Worm (Caenorhabditis elegans) whole organism, L4 larva: ENCODE results near the gene ZK430.5.
A peak's percentile ranks its signal among the peaks of the same experiment; 100 is the strongest.

ENCODE experiments used
- D1046.2 ChIP-seq: fragments of 200-800 bp; sonication (Bioruptor generic); IDR thresholded peaks from 2 replicates; pipeline ENCODE4 v1.3.6; 2022; ENCODE audit warnings: missing genetic modification characterization, missing compliant biosample characterization
- F44E2.7 ChIP-seq: fragments of 200-800 bp; sonication (Bioruptor generic); IDR thresholded peaks from 2 replicates; pipeline ENCODE4 v2.1.2; 2022; ENCODE audit warnings: missing genetic modification characterization, missing compliant biosample characterization
- T20F7.1 ChIP-seq: fragments of 200-800 bp; sonication (Bioruptor generic); optimal IDR thresholded peaks from 2 replicates; lab custom pipeline; 2018; ENCODE audit warnings: mild to moderate bottlenecking, missing genetic modification characterization, missing compliant biosample characterization
- T26A8.4 ChIP-seq: fragments of 200-800 bp; sonication (Bioruptor generic); IDR thresholded peaks from 2 replicates; pipeline ENCODE4 v1.3.6; 2022; ENCODE audit warnings: missing genetic modification characterization, missing compliant biosample characterization
- Y105C5A.15 ChIP-seq: fragments of 200-800 bp; sonication (Bioruptor generic); IDR thresholded peaks from 2 replicates; pipeline ENCODE4 v1.3.6; 2022; ENCODE audit warnings: missing genetic modification characterization, missing compliant biosample characterization
- Y48G9A.11 ChIP-seq: fragments of 200-800 bp; sonication (Bioruptor generic); IDR thresholded peaks from 2 replicates; pipeline ENCODE4 v1.3.6; 2022; ENCODE audit warnings: missing genetic modification reagents, missing genetic modification characterization, missing compliant biosample characterization
- Y5F2A.4 ChIP-seq: fragments of 200-800 bp; sonication (Bioruptor generic); optimal IDR thresholded peaks from 2 replicates; lab custom pipeline; 2018; ENCODE audit warnings: mild to moderate bottlenecking, missing genetic modification characterization, missing compliant biosample characterization
- Y75B8A.6 ChIP-seq: fragments of 200-800 bp; sonication (Bioruptor generic); IDR thresholded peaks from 2 replicates; pipeline ENCODE4 v1.3.6; 2022; ENCODE audit warnings: missing genetic modification reagents, missing genetic modification characterization, missing compliant biosample characterization
- ZK337.2 ChIP-seq: fragments of 200-800 bp; sonication (Bioruptor generic); IDR thresholded peaks from 2 replicates; pipeline ENCODE4 v1.3.6; 2022; ENCODE audit warnings: missing genetic modification reagents, missing genetic modification characterization, missing compliant biosample characterization
- aha-1 ChIP-seq: fragments of 150-350 bp; peaks from one replicate; lab custom pipeline; 2014; ENCODE audit warnings: missing biosample characterization, missing genetic modification characterization
- aly-2 ChIP-seq: sonication (generic microtip); optimal IDR thresholded peaks from 2 replicates; lab custom pipeline; 2018; ENCODE audit warnings: missing biosample characterization, missing genetic modification characterization
- ceh-20 ChIP-seq: fragments of 200-800 bp; sonication (Bioruptor generic); IDR thresholded peaks from 2 replicates; pipeline ENCODE4 v1.3.6; 2022; ENCODE audit warnings: missing genetic modification reagents, missing genetic modification characterization, missing compliant biosample characterization
- ceh-28 ChIP-seq: fragments of 150-350 bp; optimal IDR thresholded peaks from 2 replicates; lab custom pipeline; 2014; ENCODE audit warnings: missing biosample characterization, missing genetic modification reagents, missing genetic modification characterization
- ceh-44 ChIP-seq: fragments of 200-800 bp; sonication (Bioruptor generic); IDR thresholded peaks from 2 replicates; pipeline ENCODE4 v1.3.6; 2022; ENCODE audit warnings: missing genetic modification reagents, missing genetic modification characterization, missing compliant biosample characterization
- ceh-62 ChIP-seq: sonication (generic microtip); optimal IDR thresholded peaks from 2 replicates; lab custom pipeline; 2017; ENCODE audit warnings: missing biosample characterization, missing genetic modification characterization
- ceh-82 ChIP-seq: sonication (generic microtip); optimal IDR thresholded peaks from 2 replicates; lab custom pipeline; 2017; ENCODE audit warnings: missing biosample characterization, missing genetic modification characterization
- ces-1 ChIP-seq: fragments of 150-350 bp; sonication (generic microtip); optimal IDR thresholded peaks from 4 replicates; lab custom pipeline; 2014; ENCODE audit warnings: missing biosample characterization, missing genetic modification reagents, missing genetic modification characterization
- ctbp-1 ChIP-seq: fragments of 200-800 bp; sonication (Bioruptor generic); IDR thresholded peaks from 2 replicates; pipeline ENCODE4 v1.3.6; 2022; ENCODE audit warnings: missing genetic modification reagents, missing genetic modification characterization, missing compliant biosample characterization
- daf-8 ChIP-seq: fragments of 200-800 bp; sonication (Bioruptor generic); IDR thresholded peaks from 2 replicates; pipeline ENCODE4 v1.3.6; 2022; ENCODE audit warnings: missing genetic modification characterization, missing compliant biosample characterization
- dmd-6 ChIP-seq: fragments of 200-800 bp; sonication (Bioruptor generic); IDR thresholded peaks from 2 replicates; pipeline ENCODE4 v1.3.6; 2022; ENCODE audit warnings: missing genetic modification reagents, missing genetic modification characterization, missing compliant biosample characterization
- dmd-8 ChIP-seq: fragments of 200-800 bp; sonication (Bioruptor generic); IDR thresholded peaks from 2 replicates; pipeline ENCODE4 v1.3.6; 2022; ENCODE audit warnings: missing genetic modification characterization, missing compliant biosample characterization
- dmd-9 ChIP-seq: fragments of 200-800 bp; sonication (Bioruptor generic); IDR thresholded peaks from 2 replicates; pipeline ENCODE4 v1.3.6; 2022; ENCODE audit warnings: missing genetic modification reagents, missing genetic modification characterization, missing compliant biosample characterization
- dve-1 ChIP-seq: sonication (generic microtip); optimal IDR thresholded peaks from 2 replicates; lab custom pipeline; 2017; ENCODE audit warnings: antibody characterized with exemption, mild to moderate bottlenecking, missing genetic modification characterization, missing compliant biosample characterization; ENCODE audit not compliant: insufficient read depth
- egl-27 ChIP-seq: sonication (generic microtip); optimal IDR thresholded peaks from 3 replicates; lab custom pipeline; 2017; ENCODE audit warnings: missing biosample characterization, missing genetic modification reagents, missing genetic modification characterization
- fos-1 ChIP-seq: fragments of 150-350 bp; optimal IDR thresholded peaks from 2 replicates; lab custom pipeline; 2014; ENCODE audit warnings: missing biosample characterization, missing genetic modification characterization
- hlh-11 ChIP-seq: fragments of 200-800 bp; sonication (Bioruptor generic); optimal IDR thresholded peaks from 2 replicates; lab custom pipeline; 2018; ENCODE audit warnings: mild to moderate bottlenecking, missing genetic modification characterization, missing compliant biosample characterization
- hmg-1.1 ChIP-seq: fragments of 200-800 bp; sonication (Bioruptor generic); IDR thresholded peaks from 2 replicates; pipeline ENCODE4 v1.3.6; 2022; ENCODE audit warnings: missing genetic modification reagents, missing genetic modification characterization, missing compliant biosample characterization
- lin-1 ChIP-seq: fragments of 200-800 bp; sonication (Bioruptor generic); IDR thresholded peaks from 2 replicates; pipeline ENCODE4 v1.3.6; 2022; ENCODE audit warnings: missing genetic modification reagents, missing genetic modification characterization, missing compliant biosample characterization
- lin-15B ChIP-seq: fragments of 150-350 bp; sonication (generic microtip); optimal IDR thresholded peaks from 3 replicates; lab custom pipeline; 2014; ENCODE audit warnings: missing biosample characterization, missing genetic modification characterization
- lir-3 ChIP-seq: sonication (generic microtip); optimal IDR thresholded peaks from 2 replicates; lab custom pipeline; 2016; ENCODE audit warnings: mild to moderate bottlenecking, missing genetic modification characterization, missing compliant biosample characterization
- madf-9 ChIP-seq: fragments of 200-800 bp; sonication (Bioruptor generic); conservative IDR thresholded peaks from 2 replicates; pipeline ENCODE4 v1.3.6; 2022; ENCODE audit warnings: missing genetic modification reagents, missing genetic modification characterization, missing compliant biosample characterization
- mdl-1 ChIP-seq, 2 experiments: fragments of 150-350 bp in 1 of 2; sonication (generic microtip) in 1 of 2; optimal IDR thresholded peaks; 2 replicates each; lab custom pipeline; 2014 to 2017; ENCODE audit warnings: missing biosample characterization in 2 of 2, missing genetic modification characterization in 2 of 2
- nhr-111 ChIP-seq: fragments of 200-800 bp; sonication (Bioruptor generic); optimal IDR thresholded peaks from 2 replicates; lab custom pipeline; 2018; ENCODE audit warnings: mild to moderate bottlenecking, missing genetic modification characterization, missing compliant biosample characterization
- nhr-237 ChIP-seq: sonication (generic microtip); optimal IDR thresholded peaks from 2 replicates; lab custom pipeline; 2017; ENCODE audit warnings: missing biosample characterization, missing genetic modification characterization
- nhr-25 ChIP-seq: sonication (generic microtip); optimal IDR thresholded peaks from 2 replicates; lab custom pipeline; 2017; ENCODE audit warnings: missing genetic modification characterization, mild to moderate bottlenecking, missing compliant biosample characterization, antibody characterized with exemption, moderate library complexity, borderline replicate concordance; ENCODE audit not compliant: insufficient read depth
- nhr-41 ChIP-seq: fragments of 200-800 bp; sonication (Bioruptor generic); IDR thresholded peaks from 2 replicates; pipeline ENCODE4 v1.3.6; 2022; ENCODE audit warnings: missing genetic modification reagents, missing genetic modification characterization, missing compliant biosample characterization
- nhr-77 ChIP-seq: fragments of 150-350 bp; optimal IDR thresholded peaks from 2 replicates; lab custom pipeline; 2014; ENCODE audit warnings: missing biosample characterization, missing genetic modification characterization
- pha-4 ChIP-seq, 2 experiments: fragments of 150-350 bp in 1 of 2; fragments of 200-800 bp in 1 of 2; sonication (Bioruptor generic) in 1 of 2; IDR thresholded peaks in 1 of 2; optimal IDR thresholded peaks in 1 of 2; 2 replicates each; pipeline versions ENCODE4 v1.3.6 to Lab custom; 2014 to 2022; ENCODE audit warnings: missing genetic modification characterization in 2 of 2, missing genetic modification reagents in 2 of 2, missing biosample characterization in 1 of 2, missing compliant biosample characterization in 1 of 2
- rbr-2 ChIP-seq: sonication (generic microtip); optimal IDR thresholded peaks from 2 replicates; lab custom pipeline; 2016; ENCODE audit warnings: missing genotype, missing genetic modification characterization, missing compliant biosample characterization
- saeg-2 ChIP-seq: fragments of 200-800 bp; sonication (Bioruptor generic); IDR thresholded peaks from 2 replicates; pipeline ENCODE4 v1.3.6; 2022; ENCODE audit warnings: missing genetic modification reagents, missing genetic modification characterization, missing compliant biosample characterization
- sdz-12 ChIP-seq: fragments of 200-800 bp; sonication (Bioruptor generic); optimal IDR thresholded peaks from 2 replicates; lab custom pipeline; 2018; ENCODE audit warnings: mild to moderate bottlenecking, missing genetic modification characterization, missing compliant biosample characterization
- spr-3 ChIP-seq: fragments of 200-800 bp; sonication (Bioruptor generic); optimal IDR thresholded peaks from 2 replicates; lab custom pipeline; 2018; ENCODE audit warnings: mild to moderate bottlenecking, missing genetic modification characterization, missing compliant biosample characterization
- tra-1 ChIP-seq: fragments of 200-800 bp; sonication (Bioruptor generic); IDR thresholded peaks from 2 replicates; pipeline ENCODE4 v1.3.6; 2022; ENCODE audit warnings: missing genetic modification reagents, missing genetic modification characterization, missing compliant biosample characterization
- zag-1 ChIP-seq: fragments of 150-350 bp; optimal IDR thresholded peaks from 2 replicates; lab custom pipeline; 2014; ENCODE audit warnings: missing biosample characterization, missing genetic modification characterization
- zfp-3 ChIP-seq: fragments of 200-800 bp; sonication (Bioruptor generic); conservative IDR thresholded peaks from 2 replicates; pipeline ENCODE4 v1.3.6; 2022; ENCODE audit warnings: missing genetic modification reagents, missing genetic modification characterization, missing compliant biosample characterization
- zip-11 ChIP-seq: fragments of 200-800 bp; sonication (Bioruptor generic); IDR thresholded peaks from 2 replicates; pipeline ENCODE4 v1.3.6; 2022; ENCODE audit warnings: missing genetic modification characterization, missing compliant biosample characterization
- ztf-11 ChIP-seq: fragments of 150-350 bp; optimal IDR thresholded peaks from 2 replicates; lab custom pipeline; 2014; ENCODE audit warnings: missing biosample characterization, missing genetic modification characterization
- ztf-7 ChIP-seq: fragments of 150-350 bp; optimal IDR thresholded peaks from 2 replicates; lab custom pipeline; 2014; ENCODE audit warnings: missing biosample characterization, missing genetic modification characterization

ZK430.5 gene

DNA sequence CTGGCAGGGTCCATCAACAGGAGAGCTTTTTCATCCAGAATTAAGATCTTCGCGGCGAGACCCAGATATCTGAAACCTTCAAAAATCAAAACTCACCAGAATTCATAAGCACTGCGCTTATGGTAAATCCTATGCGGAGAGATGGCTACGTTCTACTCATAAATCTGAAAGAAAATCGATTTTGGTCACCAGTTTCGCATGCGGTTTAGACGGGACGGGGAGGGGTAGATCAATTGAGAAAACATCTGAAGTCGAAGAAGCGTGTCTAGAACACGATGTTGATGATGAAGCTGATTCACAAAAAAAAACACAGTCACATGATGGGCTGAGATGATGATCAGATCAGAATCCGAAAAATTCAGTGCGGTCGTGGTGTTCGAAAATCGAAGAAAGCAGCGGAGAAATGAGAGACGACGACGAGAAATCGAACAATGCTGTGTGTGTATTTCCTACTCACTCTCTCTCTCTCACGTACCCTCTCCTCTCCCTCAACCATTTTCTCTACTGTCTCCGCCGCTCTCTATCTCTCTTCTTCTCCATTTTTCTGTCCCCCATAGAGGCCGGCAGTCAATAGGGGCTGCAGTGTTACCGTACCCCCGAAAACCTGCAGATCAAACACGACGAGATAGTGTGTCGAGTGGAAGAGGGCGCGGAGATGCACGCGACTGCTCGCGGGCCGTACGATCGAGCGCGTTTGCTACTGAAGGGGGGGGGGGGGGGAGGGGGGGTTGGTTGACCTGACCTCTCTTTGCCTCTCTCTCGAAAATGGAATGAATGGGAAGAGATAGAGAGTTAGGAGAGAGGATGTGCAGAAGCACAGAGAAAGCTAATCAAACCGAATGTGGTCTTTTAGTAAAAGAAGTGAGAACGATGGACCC is 28.9 kb upstream of the ZK430.5 start, which contains the start of gene ntl-2 (continued):
- no peak for TF ChIP-seq dmd-8 (GFP tag; lab: Robert Waterston, UW)
- no peak for TF ChIP-seq Y105C5A.15 (GFP tag; lab: Robert Waterston, UW)
- TF ChIP-seq ceh-20 (GFP tag; lab: Robert Waterston, UW) = peak; percentile 89
- TF ChIP-seq saeg-2 = peak; percentile 86
- peak; percentile 93 for TF ChIP-seq nhr-77
- TF ChIP-seq mdl-1 (tag; optimal IDR thresholded peaks at IDR 0.05; lab: Kevin White, UChicago) = peak; percentile 69 to 97
- no peak for TF ChIP-seq ztf-11
- no peak for TF ChIP-seq zip-11 (GFP tag; lab: Robert Waterston, UW)
- no peak for TF ChIP-seq Y75B8A.6 (GFP tag; lab: Robert Waterston, UW)
- TF ChIP-seq madf-9 (GFP tag; lab: Robert Waterston, UW) = peak; percentile 84
- no peak for TF ChIP-seq ceh-62 (tag; lab: Kevin White, UChicago)
- peak; percentile 98 for TF ChIP-seq aha-1 (tag; lab: Kevin White, UChicago)
- TF ChIP-seq nhr-25 = peak; percentile 90
- peak; percentile 10 for TF ChIP-seq zag-1 (tag; lab: Kevin White, UChicago)
- TF ChIP-seq F44E2.7 (GFP tag; lab: Robert Waterston, UW) = 0 out of 2 replicates have a peak, but pooled peaks have one; percentile 7
- no peak for TF ChIP-seq ceh-82
- peak; percentile 76 for TF ChIP-seq lin-1 (GFP tag; lab: Robert Waterston, UW)
- TF ChIP-seq hlh-11 = peak; percentile 99
- 0 out of 2 replicates have a peak, but pooled peaks have one; percentile 44 for TF ChIP-seq daf-8 (GFP tag; lab: Robert Waterston, UW)
- peak; percentile 28 for TF ChIP-seq nhr-237 (tag; lab: Kevin White, UChicago)
- no peak for TF ChIP-seq Y48G9A.11
- peak; percentile 75 for TF ChIP-seq lin-15B (tag; lab: Kevin White, UChicago)
- TF ChIP-seq zfp-3 = peak; percentile 50; the same call in 1 of the 2 replicates
- TF ChIP-seq D1046.2 (GFP tag; lab: Robert Waterston, UW) = peak; percentile 80; the same call in 1 of the 2 replicates
- TF ChIP-seq nhr-111 (GFP tag; lab: Kevin White, UChicago) = no peak
- peak; percentile 87 for TF ChIP-seq dmd-9 (GFP tag; lab: Robert Waterston, UW)
- TF ChIP-seq ceh-44 (GFP tag; lab: Robert Waterston, UW) = peak; percentile 77
- TF ChIP-seq ZK337.2 (GFP tag; lab: Robert Waterston, UW) = 0 out of 2 replicates have a peak, but pooled peaks have one; percentile 19
- no peak for TF ChIP-seq fos-1
- peak; percentile 94 for TF ChIP-seq rbr-2
- no peak for TF ChIP-seq lir-3
- TF ChIP-seq T20F7.1 (GFP tag; lab: Kevin White, UChicago) = peak; percentile 73
- TF ChIP-seq ztf-7 (tag; lab: Kevin White, UChicago) = peak; percentile 53
- no peak for TF ChIP-seq egl-27
- TF ChIP-seq hmg-1.1 (GFP tag; lab: Robert Waterston, UW) = peak; percentile 93
- TF ChIP-seq pha-4 (GFP tag; IDR thresholded peaks at IDR 0.05; lab: Robert Waterston, UW) = peak; percentile 97
- peak; percentile 76 for TF ChIP-seq pha-4 (tag; optimal IDR thresholded peaks at IDR 0.05; lab: Kevin White, UChicago)
- no peak for TF ChIP-seq ces-1 (GFP tag; lab: Kevin White, UChicago)
- peak; percentile 84 for TF ChIP-seq tra-1 (GFP tag; lab: Robert Waterston, UW)
- peak; percentile 90 for TF ChIP-seq dmd-6 (GFP tag; lab: Robert Waterston, UW)
- TF ChIP-seq ctbp-1 (GFP tag; lab: Robert Waterston, UW) = peak; percentile 93
- peak; percentile 61 for TF ChIP-seq sdz-12 (GFP tag; lab: Kevin White, UChicago)
- peak; percentile 76; the same call in 1 of the 2 replicates for TF ChIP-seq nhr-41 (GFP tag; lab: Robert Waterston, UW)
- TF ChIP-seq ceh-28 (tag; lab: Kevin White, UChicago) = peak; percentile 71
- peak; percentile 79 for TF ChIP-seq Y5F2A.4 (GFP tag; lab: Kevin White, UChicago)
- peak; percentile 92 for TF ChIP-seq T26A8.4 (GFP tag; lab: Robert Waterston, UW)
- no peak for TF ChIP-seq aly-2 (tag; lab: Kevin White, UChicago)
- peak; percentile 97 for TF ChIP-seq dve-1 (tag; lab: Kevin White, UChicago)
- peak; percentile 90 for TF ChIP-seq spr-3 (GFP tag; lab: Kevin White, UChicago)
